Worm (Caenorhabditis elegans) whole organism, L2 larva: Measurements from ENCODE around the gene F38B7.2.

Source experiments
- C34F6.9 ChIP-seq: fragments of 150-350 bp; optimal IDR thresholded peaks from 2 replicates; lab custom pipeline; 2014; ENCODE audit warnings: missing biosample characterization, missing genetic modification characterization
- F13H6.1 ChIP-seq: sonication (generic microtip); optimal IDR thresholded peaks from 2 replicates; lab custom pipeline; 2016; ENCODE audit warnings: missing genetic modification characterization, missing compliant biosample characterization
- R02D3.7 ChIP-seq: fragments of 150-350 bp; optimal IDR thresholded peaks from 2 replicates; lab custom pipeline; 2014; ENCODE audit warnings: missing biosample characterization, missing genetic modification characterization
- ama-1 ChIP-seq: fragments of 150-350 bp; optimal IDR thresholded peaks from 2 replicates; lab custom pipeline; 2018; ENCODE audit warnings: inconsistent platforms
- blmp-1 ChIP-seq: sonication (generic microtip); optimal IDR thresholded peaks from 2 replicates; lab custom pipeline; 2017; ENCODE audit warnings: missing genetic modification characterization, mild to moderate bottlenecking, missing compliant biosample characterization, antibody characterized with exemption, moderate library complexity; ENCODE audit not compliant: insufficient read depth
- ceh-16 ChIP-seq: fragments of 150-350 bp; optimal IDR thresholded peaks from 2 replicates; lab custom pipeline; 2014; ENCODE audit warnings: missing biosample characterization, missing genetic modification characterization
- ceh-82 ChIP-seq: fragments of 150-350 bp; optimal IDR thresholded peaks from 2 replicates; lab custom pipeline; 2014; ENCODE audit warnings: missing biosample characterization, missing genetic modification characterization
- crh-2 ChIP-seq: sonication (generic microtip); optimal IDR thresholded peaks from 2 replicates; lab custom pipeline; 2017; ENCODE audit warnings: missing biosample characterization, missing genetic modification characterization
- dmd-4 ChIP-seq: sonication (generic microtip); optimal IDR thresholded peaks from 2 replicates; lab custom pipeline; 2017; ENCODE audit warnings: missing biosample characterization, missing genetic modification characterization
- egl-27 ChIP-seq: sonication (generic microtip); optimal IDR thresholded peaks from 3 replicates; lab custom pipeline; 2017; ENCODE audit warnings: missing biosample characterization, missing genetic modification reagents, missing genetic modification characterization
- elt-1 ChIP-seq: fragments of 150-350 bp; optimal IDR thresholded peaks from 2 replicates; lab custom pipeline; 2014; ENCODE audit warnings: missing biosample characterization, missing genetic modification characterization
- elt-3 ChIP-seq: sonication (generic microtip); optimal IDR thresholded peaks from 2 replicates; lab custom pipeline; 2017; ENCODE audit warnings: missing biosample characterization, missing genetic modification characterization
- fos-1 ChIP-seq: fragments of 150-350 bp; optimal IDR thresholded peaks from 2 replicates; lab custom pipeline; 2014; ENCODE audit warnings: missing biosample characterization, missing genetic modification characterization
- gmeb-1 ChIP-seq: fragments of 150-350 bp; optimal IDR thresholded peaks from 2 replicates; lab custom pipeline; 2014; ENCODE audit warnings: missing biosample characterization, missing genetic modification characterization
- lin-11 ChIP-seq: fragments of 150-350 bp; sonication (generic microtip); optimal IDR thresholded peaks from 2 replicates; lab custom pipeline; 2014; ENCODE audit warnings: missing biosample characterization, missing genetic modification characterization, inconsistent platforms, mixed read lengths
- lin-13 ChIP-seq: fragments of 150-350 bp; optimal IDR thresholded peaks from 2 replicates; lab custom pipeline; 2014; ENCODE audit warnings: missing biosample characterization, missing genetic modification reagents, missing genetic modification characterization
- lin-39 ChIP-seq: fragments of 150-350 bp; optimal IDR thresholded peaks from 2 replicates; lab custom pipeline; 2014; ENCODE audit warnings: missing biosample characterization, missing genetic modification reagents, missing genetic modification characterization
- lsy-2 ChIP-seq, 2 experiments: fragments of 150-350 bp in 1 of 2; sonication (generic microtip) in 1 of 2; optimal IDR thresholded peaks; 2 replicates each; lab custom pipeline; 2014 to 2017; ENCODE audit warnings: missing biosample characterization in 2 of 2, missing genetic modification characterization in 2 of 2
- mab-5 ChIP-seq: fragments of 150-350 bp; optimal IDR thresholded peaks from 2 replicates; lab custom pipeline; 2014; ENCODE audit warnings: missing biosample characterization, missing genetic modification characterization
- nhr-10 ChIP-seq: sonication (generic microtip); optimal IDR thresholded peaks from 2 replicates; lab custom pipeline; 2017; ENCODE audit warnings: missing biosample characterization, missing genetic modification characterization
- nhr-11 ChIP-seq: fragments of 150-350 bp; optimal IDR thresholded peaks from 2 replicates; lab custom pipeline; 2014; ENCODE audit warnings: missing biosample characterization, missing genetic modification characterization
- nhr-129 ChIP-seq: fragments of 150-350 bp; optimal IDR thresholded peaks from 2 replicates; lab custom pipeline; 2014; ENCODE audit warnings: missing biosample characterization, missing genetic modification characterization
- nhr-21 ChIP-seq: fragments of 150-350 bp; optimal IDR thresholded peaks from 2 replicates; lab custom pipeline; 2014; ENCODE audit warnings: missing biosample characterization, missing genetic modification characterization
- nhr-237 ChIP-seq: fragments of 150-350 bp; optimal IDR thresholded peaks from 2 replicates; lab custom pipeline; 2014; ENCODE audit warnings: missing biosample characterization, missing genetic modification characterization
- nhr-25 ChIP-seq: fragments of 150-350 bp; sonication (generic microtip); optimal IDR thresholded peaks from 3 replicates; lab custom pipeline; 2014; ENCODE audit warnings: missing biosample characterization, missing genetic modification characterization
- nhr-6 ChIP-seq: fragments of 150-350 bp; optimal IDR thresholded peaks from 2 replicates; lab custom pipeline; 2014; ENCODE audit warnings: missing biosample characterization, missing genetic modification characterization
- nhr-77 ChIP-seq: fragments of 150-350 bp; optimal IDR thresholded peaks from 2 replicates; lab custom pipeline; 2014; ENCODE audit warnings: missing biosample characterization, missing genetic modification characterization
- peb-1 ChIP-seq: fragments of 150-350 bp; optimal IDR thresholded peaks from 2 replicates; lab custom pipeline; 2014; ENCODE audit warnings: missing biosample characterization, missing genetic modification characterization
- sem-4 ChIP-seq: fragments of 150-350 bp; optimal IDR thresholded peaks from 2 replicates; lab custom pipeline; 2014; ENCODE audit warnings: missing biosample characterization, missing genetic modification reagents, missing genetic modification characterization
- skn-1 ChIP-seq: sonication (generic microtip); optimal IDR thresholded peaks from 2 replicates; lab custom pipeline; 2017; ENCODE audit warnings: missing biosample characterization, missing genetic modification characterization
- sma-3 ChIP-seq: sonication (generic microtip); optimal IDR thresholded peaks from 2 replicates; lab custom pipeline; 2016; ENCODE audit warnings: missing genetic modification reagents, missing genetic modification characterization, missing compliant biosample characterization
- sma-9 ChIP-seq, 2 experiments: fragments of 150-350 bp in 1 of 2; sonication (generic microtip) in 1 of 2; optimal IDR thresholded peaks; 2 replicates each; lab custom pipeline; 2014 to 2016; ENCODE audit warnings: missing genetic modification characterization in 2 of 2, mild to moderate bottlenecking in 1 of 2, missing biosample characterization in 1 of 2, missing compliant biosample characterization in 1 of 2, missing genetic modification reagents in 1 of 2, moderate library complexity in 1 of 2
- unc-39 ChIP-seq: fragments of 150-350 bp; optimal IDR thresholded peaks from 2 replicates; lab custom pipeline; 2014; ENCODE audit warnings: missing biosample characterization, missing genetic modification characterization
- unc-55 ChIP-seq: fragments of 150-350 bp; sonication (generic microtip); optimal IDR thresholded peaks from 3 replicates; lab custom pipeline; 2014; ENCODE audit warnings: missing biosample characterization, missing genetic modification reagents, missing genetic modification characterization
- unc-62 ChIP-seq: fragments of 150-350 bp; optimal IDR thresholded peaks from 2 replicates; lab custom pipeline; 2014; ENCODE audit warnings: missing biosample characterization, missing genetic modification reagents, missing genetic modification characterization
- zag-1 ChIP-seq: fragments of 150-350 bp; optimal IDR thresholded peaks from 2 replicates; lab custom pipeline; 2014; ENCODE audit warnings: missing biosample characterization, missing genetic modification characterization
- ztf-11 ChIP-seq: sonication (generic microtip); optimal IDR thresholded peaks from 2 replicates; lab custom pipeline; 2017; ENCODE audit warnings: missing biosample characterization, missing genetic modification characterization
- ztf-4 ChIP-seq: fragments of 150-350 bp; optimal IDR thresholded peaks from 2 replicates; lab custom pipeline; 2014; ENCODE audit warnings: missing biosample characterization, missing genetic modification characterization

F38B7.2 gene

ce11 chrV:11508773-11509172 is 35.0 kb upstream of the F38B7.2 start, which contains the start of gene ttll-5:
TSS of gene ttll-5 (plus strand) at chrV:11509060.
- TF ChIP-seq ama-1 (lab: Kevin White, UChicago) (no peak), lin-13 (GFP tag; lab: Kevin White, UChicago) (no peak), dmd-4 (no peak), nhr-6 (no peak), elt-1 (no peak), skn-1 (tag; lab: Kevin White, UChicago) (no peak), nhr-129 (tag; lab: Kevin White, UChicago) (no peak), peb-1 (tag; lab: Kevin White, UChicago) (no peak), unc-55 (GFP tag; lab: Kevin White, UChicago) (no peak), unc-62 (GFP tag; lab: Kevin White, UChicago) (no peak), sem-4 (tag; lab: Kevin White, UChicago) (no peak), C34F6.9 (no peak), blmp-1 (tag; lab: Kevin White, UChicago) (peak; percentile 70), sma-3 (GFP tag; lab: Kevin White, UChicago) (peak; percentile 12), lsy-2 (tag; optimal IDR thresholded peaks at IDR 0.05; lab: Kevin White, UChicago) (no peak), unc-39 (tag; lab: Kevin White, UChicago) (no peak), sma-9 (GFP tag; optimal IDR thresholded peaks at IDR 0.05; lab: Kevin White, UChicago) (peak; percentile 87), sma-9 (tag; optimal IDR thresholded peaks at IDR 0.05; lab: Kevin White, UChicago) (no peak), nhr-11 (tag; lab: Kevin White, UChicago) (no peak), lin-11 (tag; lab: Kevin White, UChicago) (no peak), ceh-82 (no peak), elt-3 (tag; lab: Kevin White, UChicago) (no peak), R02D3.7 (tag; lab: Kevin White, UChicago) (no peak), nhr-10 (tag; lab: Kevin White, UChicago) (no peak), F13H6.1 (tag; lab: Kevin White, UChicago) (no peak), fos-1 (tag; lab: Kevin White, UChicago) (peak; percentile 35), nhr-21 (tag; lab: Kevin White, UChicago) (no peak), lin-39 (tag; lab: Kevin White, UChicago) (no peak), egl-27 (tag; lab: Kevin White, UChicago) (no peak), ceh-16 (tag; lab: Kevin White, UChicago) (no peak), crh-2 (tag; lab: Kevin White, UChicago) (no peak), nhr-25 (peak; percentile 66), ztf-4 (tag; lab: Kevin White, UChicago) (no peak)

ce11 chrV:11513432-11513831 is 30.3 kb upstream of the F38B7.2 start, which contains the start of gene C55A6.3:
TSS of gene C55A6.3 (minus strand) at chrV:11513532.
- TF ChIP-seq fos-1 (tag; lab: Kevin White, UChicago) (no peak), peb-1 (tag; lab: Kevin White, UChicago) (no peak), egl-27 (tag; lab: Kevin White, UChicago) (no peak), sem-4 (tag; lab: Kevin White, UChicago) (no peak), dmd-4 (no peak), skn-1 (tag; lab: Kevin White, UChicago) (no peak), crh-2 (tag; lab: Kevin White, UChicago) (no peak), zag-1 (tag; lab: Kevin White, UChicago) (no peak)

ce11 chrV:11514677-11515076 is 29.1 kb upstream of the F38B7.2 start, which contains the start of gene C55A6.6:
TSS of gene C55A6.6 (minus strand) at chrV:11514737.
- TF ChIP-seq ceh-16 (tag; lab: Kevin White, UChicago), result no peak
- TF ChIP-seq nhr-237 (tag; lab: Kevin White, UChicago), result no peak
- TF ChIP-seq nhr-21 (tag; lab: Kevin White, UChicago), result no peak
- no peak for TF ChIP-seq gmeb-1 (tag; lab: Kevin White, UChicago)
- no peak for TF ChIP-seq R02D3.7 (tag; lab: Kevin White, UChicago)
- TF ChIP-seq fos-1 (tag; lab: Kevin White, UChicago), result no peak

- TF ChIP-seq ztf-11 (tag; lab: Kevin White, UChicago) (no peak), sma-9 (GFP tag; optimal IDR thresholded peaks at IDR 0.05; lab: Kevin White, UChicago) (no peak), sma-9 (tag; optimal IDR thresholded peaks at IDR 0.05; lab: Kevin White, UChicago) (no peak), nhr-77 (tag; lab: Kevin White, UChicago) (no peak), nhr-129 (tag; lab: Kevin White, UChicago) (no peak), zag-1 (tag; lab: Kevin White, UChicago) (no peak), nhr-237 (tag; lab: Kevin White, UChicago) (no peak), mab-5 (tag; lab: Kevin White, UChicago) (no peak)
Observed at ce11 chrV:11515145-11515544, 28.6 kb upstream of the F38B7.2 start.
